Worm (Caenorhabditis elegans): ENCODE results near the gene cubn-1.

- TF ChIP-seq jun-1 (tag; optimal IDR thresholded peaks at IDR 0.05) (no peak), fkh-8 (tag; optimal IDR thresholded peaks at IDR 0.05) (no peak), ceh-82 (tag; optimal IDR thresholded peaks at IDR 0.05) (no peak), sptf-1 (tag; optimal IDR thresholded peaks at IDR 0.05) (no peak), dpl-1 (GFP tag; optimal IDR thresholded peaks at IDR 0.05) (no peak), fkh-4 (tag; optimal IDR thresholded peaks at IDR 0.05; ENCODE audit: borderline replicate concordance) (peak; percentile 60), nhr-237 (tag; optimal IDR thresholded peaks at IDR 0.05) (no peak)
Measured at ce11 chrV:12663386-12663785, 52.3 kb downstream of the cubn-1 start.
